Fruit fly (Drosophila melanogaster) whole organism, embryonic: ENCODE results near the gene CG13285.

ENCODE experiments used
- CG14710 ChIP-seq: fragments of 200-800 bp; sonication (Bioruptor generic); optimal IDR thresholded peaks from 3 replicates; lab custom pipeline; 2019; ENCODE audit warnings: missing biosample characterization, mild to moderate bottlenecking, missing genetic modification characterization, moderate library complexity
- Taf1 ChIP-seq: fragments of 200-800 bp; sonication (Bioruptor generic); IDR thresholded peaks from 2 replicates; pipeline ENCODE4 v1.3.6; 2022; ENCODE audit warnings: missing biosample characterization, missing genetic modification characterization
- stwl ChIP-seq: fragments of 200-800 bp; sonication (Bioruptor generic); optimal IDR thresholded peaks from 3 replicates; lab custom pipeline; 2018; ENCODE audit warnings: missing biosample characterization, mild to moderate bottlenecking, missing genetic modification characterization, moderate library complexity
- tll ChIP-seq, 2 experiments: fragments of 200-800 bp in 1 of 2; fragments of >200 bp in 1 of 2; sonication (Bioruptor generic) in 1 of 2; optimal IDR thresholded peaks; 2 replicates each; lab custom pipeline; 2017 to 2019; ENCODE audit warnings: missing biosample characterization in 2 of 2, missing genetic modification characterization in 2 of 2, mild to moderate bottlenecking in 1 of 2, moderate library complexity in 1 of 2

CG13285 gene

dm6 chr3L:5498858-5499257 lies 36.7 kb downstream of the CG13285 start, which contains the start of gene blanks:
Gene blanks (minus strand): TSS chr3L:5498958.
- TF ChIP-seq CG14710 (tag; lab: Kevin White, UChicago), result peak; percentile 83
- peak; percentile 46 for TF ChIP-seq stwl (tag; lab: Kevin White, UChicago)
- peak in 1 of 2 experiments; percentile 44 for TF ChIP-seq tll (GFP tag; optimal IDR thresholded peaks at IDR 0.05; lab: Kevin White, UChicago)
- TF ChIP-seq Taf1 (GFP tag; lab: Robert Waterston, UW), result no peak
